Worm (Caenorhabditis elegans): Measurements from ENCODE around the gene fbxa-90.

DNA sequence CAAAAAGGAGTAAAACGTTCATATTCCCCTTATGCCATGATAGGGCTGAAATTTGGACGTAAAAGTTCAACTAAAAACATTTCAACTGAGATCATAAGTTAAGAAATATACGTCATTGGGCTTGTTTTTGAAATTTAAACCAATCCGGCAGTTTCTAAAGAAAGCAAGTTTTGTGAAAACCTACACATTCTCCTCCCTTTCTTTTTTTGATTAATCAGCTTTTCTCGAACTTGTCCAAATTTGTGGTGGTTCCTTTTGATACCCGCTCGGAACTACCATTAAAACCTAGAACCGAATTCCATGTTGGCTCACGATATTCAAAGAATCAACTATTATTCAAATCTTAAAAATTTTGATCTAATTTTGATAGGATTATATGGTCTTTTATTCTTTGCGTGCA is 13.8 kb downstream of the fbxa-90 start, which contains the start of gene srz-54:
- no peak for TF ChIP-seq sea-2 (GFP tag; optimal IDR thresholded peaks at IDR 0.05)
- no peak for TF ChIP-seq nhr-12 (tag; optimal IDR thresholded peaks at IDR 0.05)
- no peak for TF ChIP-seq nhr-11 (tag; optimal IDR thresholded peaks at IDR 0.05)
- no peak for TF ChIP-seq zag-1 (tag; optimal IDR thresholded peaks at IDR 0.05)
- no peak for TF ChIP-seq aly-2 (tag; optimal IDR thresholded peaks at IDR 0.05)
- no peak for TF ChIP-seq R02D3.7 (tag; optimal IDR thresholded peaks at IDR 0.05)
- no peak for TF ChIP-seq tbx-2 (tag; optimal IDR thresholded peaks at IDR 0.05)
- no peak for TF ChIP-seq ama-1 (optimal IDR thresholded peaks at IDR 0.05)
- no peak for TF ChIP-seq elt-3 (tag; optimal IDR thresholded peaks at IDR 0.05)
- TF ChIP-seq pha-4 (tag; optimal IDR thresholded peaks at IDR 0.05) = no peak
- no peak for TF ChIP-seq skn-1 (tag; optimal IDR thresholded peaks at IDR 0.05)
- no peak for TF ChIP-seq nhr-237 (tag; optimal IDR thresholded peaks at IDR 0.05)
- TF ChIP-seq fkh-10 (GFP tag; optimal IDR thresholded peaks at IDR 0.05) = no peak
